Worm (Caenorhabditis elegans) whole organism, midembryonic: ENCODE data around the gene eri-12.

Source experiments
- T22C8.4 ChIP-seq: fragments of 200-800 bp; sonication (Bioruptor generic); IDR thresholded peaks from 2 replicates; pipeline ENCODE4 v1.3.6; 2022; ENCODE audit warnings: missing genetic modification characterization, missing compliant biosample characterization
- med-1 ChIP-seq: sonication (generic microtip); optimal IDR thresholded peaks from 2 replicates; lab custom pipeline; 2017; ENCODE audit warnings: missing genetic modification characterization, mild to moderate bottlenecking, missing compliant biosample characterization, antibody characterized with exemption, missing genetic modification reagents; ENCODE audit not compliant: insufficient read depth
- tab-1 ChIP-seq: fragments of 200-800 bp; sonication (Bioruptor generic); IDR thresholded peaks from 2 replicates; pipeline ENCODE4 v1.3.6; 2022; ENCODE audit warnings: missing genetic modification characterization, missing compliant biosample characterization

ce11 chrIV:12165432-12166078 is 8.9 kb downstream of the eri-12 start:
- TF ChIP-seq med-1 (GFP tag; lab: Kevin White, UChicago) = no peak
- no peak for TF ChIP-seq T22C8.4 (GFP tag; lab: Robert Waterston, UW)
- no peak for TF ChIP-seq tab-1
